Fruit fly (Drosophila melanogaster) whole organism, embryonic: Measurements from ENCODE around the gene Kdsr.
A peak's percentile ranks its signal among the peaks of the same experiment; 100 is the strongest.

Source experiments
- Adf1 ChIP-seq: fragments of 200-800 bp; sonication (Bioruptor generic); IDR thresholded peaks from 2 replicates; pipeline ENCODE4 v1.3.6; 2022; ENCODE audit warnings: missing biosample characterization, missing genetic modification characterization
- B-H1 ChIP-seq: fragments of 200-800 bp; sonication (Bioruptor generic); IDR thresholded peaks from 3 replicates; pipeline ENCODE4 v1.3.6; 2022; ENCODE audit warnings: missing biosample characterization, missing genetic modification characterization
- Blimp-1 ChIP-seq: fragments of 200-800 bp; sonication (Bioruptor generic); optimal IDR thresholded peaks from 3 replicates; lab custom pipeline; 2018; ENCODE audit warnings: missing biosample characterization, missing genetic modification characterization, mild to moderate bottlenecking, moderate library complexity, missing genetic modification reagents
- CG10979 ChIP-seq: fragments of 200-800 bp; sonication (Bioruptor generic); optimal IDR thresholded peaks from 2 replicates; lab custom pipeline; 2018; ENCODE audit warnings: missing biosample characterization, mild to moderate bottlenecking, missing genetic modification characterization, moderate library complexity
- CG11247 ChIP-seq: fragments of 200-800 bp; sonication (Bioruptor generic); IDR thresholded peaks from 2 replicates; pipeline ENCODE4 v1.3.6; 2022; ENCODE audit warnings: missing biosample characterization, missing genetic modification characterization
- CG12071 ChIP-seq: fragments of 200-800 bp; sonication (Bioruptor generic); optimal IDR thresholded peaks from 3 replicates; lab custom pipeline; 2018; ENCODE audit warnings: missing biosample characterization, mild to moderate bottlenecking, missing genetic modification characterization
- CG13123 ChIP-seq: fragments of 200-800 bp; sonication (Bioruptor generic); optimal IDR thresholded peaks from 2 replicates; lab custom pipeline; 2016; ENCODE audit warnings: missing biosample characterization, missing genetic modification characterization
- CG14014 ChIP-seq: fragments of 200-800 bp; sonication (Bioruptor generic); IDR thresholded peaks from 2 replicates; pipeline ENCODE4 v1.3.6; 2022; ENCODE audit warnings: missing biosample characterization, missing genetic modification characterization
- CG14050 ChIP-seq: fragments of 200-800 bp; sonication (Bioruptor generic); IDR thresholded peaks from 3 replicates; pipeline ENCODE4 v1.3.6; 2022; ENCODE audit warnings: missing biosample characterization, missing genetic modification characterization
- CG14667 ChIP-seq: fragments of 200-800 bp; sonication (Bioruptor generic); IDR thresholded peaks from 2 replicates; pipeline ENCODE4 v1.3.6; 2022; ENCODE audit warnings: missing biosample characterization, missing genetic modification characterization
- CG14965 ChIP-seq: fragments of 200-800 bp; sonication (Bioruptor generic); optimal IDR thresholded peaks from 2 replicates; lab custom pipeline; 2016; ENCODE audit warnings: missing biosample characterization, missing genetic modification characterization, borderline replicate concordance
- CG15073 ChIP-seq: fragments of 200-800 bp; sonication (Bioruptor generic); optimal IDR thresholded peaks from 2 replicates; lab custom pipeline; 2016; ENCODE audit warnings: missing biosample characterization, missing genetic modification characterization
- CG1529 ChIP-seq: fragments of 200-800 bp; sonication (Bioruptor generic); optimal IDR thresholded peaks from 3 replicates; lab custom pipeline; 2018; ENCODE audit warnings: missing biosample characterization, missing genetic modification characterization
- CG17361 ChIP-seq: fragments of 200-800 bp; sonication (Bioruptor generic); IDR thresholded peaks from 3 replicates; pipeline ENCODE4 v1.3.6; 2022; ENCODE audit warnings: missing biosample characterization, missing genetic modification characterization
- CG17829 ChIP-seq: fragments of 200-800 bp; optimal IDR thresholded peaks from 2 replicates; lab custom pipeline; 2019; ENCODE audit warnings: missing biosample characterization, mild to moderate bottlenecking, missing genetic modification characterization, moderate library complexity
- CG2889 ChIP-seq: fragments of 200-800 bp; sonication (Bioruptor generic); IDR thresholded peaks from 3 replicates; pipeline ENCODE4 v1.3.6; 2022; ENCODE audit warnings: missing biosample characterization, missing genetic modification characterization
- CG3065 ChIP-seq: fragments of 200-800 bp; sonication (Bioruptor generic); optimal IDR thresholded peaks from 2 replicates; lab custom pipeline; 2016; ENCODE audit warnings: missing biosample characterization, missing genetic modification characterization
- CG32532 ChIP-seq: fragments of 200-800 bp; sonication (Bioruptor generic); IDR thresholded peaks from 2 replicates; pipeline ENCODE4 v1.3.6; 2022; ENCODE audit warnings: missing biosample characterization, missing genetic modification characterization
- CG3847 ChIP-seq: fragments of 200-800 bp; sonication (Bioruptor generic); IDR thresholded peaks from 2 replicates; pipeline ENCODE4 v1.3.6; 2022; ENCODE audit warnings: missing biosample characterization, missing genetic modification characterization
- CG4820 ChIP-seq: fragments of 200-800 bp; sonication (Bioruptor generic); optimal IDR thresholded peaks from 3 replicates; lab custom pipeline; 2016; ENCODE audit warnings: missing biosample characterization, missing genetic modification characterization
- CG6254 ChIP-seq: fragments of 200-800 bp; sonication (Bioruptor generic); optimal IDR thresholded peaks from 3 replicates; lab custom pipeline; 2017; ENCODE audit warnings: mild to moderate bottlenecking, missing biosample characterization, missing genetic modification reagents, missing genetic modification characterization
- CG8290 ChIP-seq, 3 experiments: fragments of 200-800 bp; sonication (Bioruptor generic); optimal IDR thresholded peaks; 2 replicates each; lab custom pipeline; 2016 to 2019; ENCODE audit warnings: missing biosample characterization in 3 of 3, missing genetic modification characterization in 3 of 3, mild to moderate bottlenecking in 2 of 3, moderate library complexity in 1 of 3
- CG9609 ChIP-seq: fragments of 200-800 bp; sonication (Bioruptor generic); optimal IDR thresholded peaks from 3 replicates; lab custom pipeline; 2016; ENCODE audit warnings: missing biosample characterization, missing genetic modification characterization
- CkIIα-i1 ChIP-seq: fragments of 200-800 bp; sonication (Bioruptor generic); IDR thresholded peaks from 2 replicates; pipeline ENCODE4 v1.3.6; 2022; ENCODE audit warnings: missing biosample characterization, missing genetic modification characterization
- CrebB ChIP-seq: fragments of 200-800 bp; sonication (Bioruptor generic); optimal IDR thresholded peaks from 3 replicates; lab custom pipeline; 2018; ENCODE audit warnings: missing biosample characterization, mild to moderate bottlenecking, missing genetic modification characterization
- D19B ChIP-seq: fragments of 200-800 bp; sonication (Bioruptor generic); optimal IDR thresholded peaks from 2 replicates; lab custom pipeline; 2017; ENCODE audit warnings: missing biosample characterization, mild to moderate bottlenecking, missing genetic modification characterization
- Dref ChIP-seq: fragments of 200-800 bp; sonication (Bioruptor generic); IDR thresholded peaks from 2 replicates; pipeline ENCODE4 v1.3.6; 2022; ENCODE audit warnings: missing biosample characterization, missing genetic modification characterization
- ERR ChIP-seq: fragments of 200-800 bp; sonication (Bioruptor generic); optimal IDR thresholded peaks from 2 replicates; lab custom pipeline; 2016; ENCODE audit warnings: missing biosample characterization, missing genetic modification characterization
- Gug ChIP-seq: fragments of 200-800 bp; sonication (Bioruptor generic); IDR thresholded peaks from 4 replicates; pipeline ENCODE4 v1.3.6; 2022; ENCODE audit warnings: missing biosample characterization, missing genetic modification characterization
- HLH4C ChIP-seq: fragments of 200-800 bp; sonication (Bioruptor generic); IDR thresholded peaks from 3 replicates; pipeline ENCODE4 v1.3.6; 2022; ENCODE audit warnings: missing biosample characterization, missing genetic modification characterization; ENCODE audit not compliant: partially characterized antibody
- Hr39 ChIP-seq: fragments of >200 bp; optimal IDR thresholded peaks from 2 replicates; lab custom pipeline; 2017
- Hsf ChIP-seq: fragments of 200-800 bp; sonication (Bioruptor generic); optimal IDR thresholded peaks from 3 replicates; lab custom pipeline; 2016; ENCODE audit warnings: missing biosample characterization, missing genetic modification characterization
- MTF-1 ChIP-seq: fragments of 200-800 bp; sonication (Bioruptor generic); optimal IDR thresholded peaks from 2 replicates; lab custom pipeline; 2018; ENCODE audit warnings: missing biosample characterization, mild to moderate bottlenecking, missing genetic modification characterization, borderline replicate concordance
- Mes4 ChIP-seq: fragments of 200-800 bp; sonication (Bioruptor generic); optimal IDR thresholded peaks from 2 replicates; lab custom pipeline; 2016; ENCODE audit warnings: missing biosample characterization, missing genetic modification characterization
- Myb ChIP-seq: fragments of 200-800 bp; sonication (Bioruptor generic); optimal IDR thresholded peaks from 2 replicates; lab custom pipeline; 2016; ENCODE audit warnings: missing biosample characterization, missing genetic modification characterization
- NfI ChIP-seq: fragments of 200-800 bp; sonication (Bioruptor generic); optimal IDR thresholded peaks from 3 replicates; lab custom pipeline; 2018; ENCODE audit warnings: missing biosample characterization, mild to moderate bottlenecking, missing genetic modification characterization, moderate library complexity
- Pdp1 ChIP-seq, 2 experiments: fragments of 200-800 bp; sonication (Bioruptor generic); optimal IDR thresholded peaks; 3 replicates each; lab custom pipeline; 2016; ENCODE audit warnings: missing biosample characterization in 2 of 2, missing genetic modification characterization in 2 of 2, mild to moderate bottlenecking in 1 of 2, moderate library complexity in 1 of 2
- Taf1 ChIP-seq: fragments of 200-800 bp; sonication (Bioruptor generic); IDR thresholded peaks from 2 replicates; pipeline ENCODE4 v1.3.6; 2022; ENCODE audit warnings: missing biosample characterization, missing genetic modification characterization
- crc ChIP-seq: fragments of 200-800 bp; sonication (Bioruptor generic); optimal IDR thresholded peaks from 2 replicates; lab custom pipeline; 2016; ENCODE audit warnings: missing biosample characterization, missing genetic modification characterization
- croc ChIP-seq: fragments of 200-800 bp; sonication (Bioruptor generic); conservative IDR thresholded peaks from 3 replicates; pipeline ENCODE4 v1.3.6; 2022; ENCODE audit warnings: missing biosample characterization, missing genetic modification characterization
- gt ChIP-seq: fragments of 200-800 bp; sonication (Bioruptor generic); IDR thresholded peaks from 2 replicates; pipeline ENCODE4 v1.3.6; 2022; ENCODE audit warnings: missing biosample characterization, missing genetic modification characterization
- hkb ChIP-seq, 2 experiments: fragments of 200-800 bp in 1 of 2; fragments of >200 bp in 1 of 2; sonication (Bioruptor generic) in 1 of 2; IDR thresholded peaks in 1 of 2; optimal IDR thresholded peaks in 1 of 2; 2 replicates each; pipeline versions ENCODE4 v1.3.6 to Lab custom; 2017 to 2022; ENCODE audit warnings: missing biosample characterization in 1 of 2, missing genetic modification characterization in 1 of 2
- lbe ChIP-seq: fragments of 200-800 bp; sonication (Bioruptor generic); optimal IDR thresholded peaks from 2 replicates; lab custom pipeline; 2016; ENCODE audit warnings: missing biosample characterization, mild to moderate bottlenecking, missing genetic modification characterization
- mam ChIP-seq: fragments of 200-800 bp; sonication (Bioruptor generic); optimal IDR thresholded peaks from 3 replicates; lab custom pipeline; 2016; ENCODE audit warnings: missing biosample characterization, missing genetic modification characterization
- org-1 ChIP-seq: fragments of 200-800 bp; sonication (Bioruptor generic); optimal IDR thresholded peaks from 2 replicates; lab custom pipeline; 2017; ENCODE audit warnings: missing biosample characterization, missing genetic modification characterization
- prd ChIP-seq, 3 experiments: fragments of >200 bp in 2 of 3; fragments of 200-800 bp in 1 of 3; sonication (Bioruptor generic) in 1 of 3; optimal IDR thresholded peaks in 2 of 3; IDR thresholded peaks in 1 of 3; 2 replicates in 2 of 3; 3 replicates in 1 of 3; pipeline versions ENCODE4 v1.3.6 to Lab custom; 2017 to 2022; ENCODE audit warnings: missing biosample characterization in 1 of 3, missing genetic modification characterization in 1 of 3
- pum ChIP-seq: fragments of 200-800 bp; sonication (Bioruptor generic); optimal IDR thresholded peaks from 2 replicates; lab custom pipeline; 2016; ENCODE audit warnings: missing biosample characterization, missing genetic modification characterization
- scrt ChIP-seq: fragments of 200-800 bp; sonication (Bioruptor generic); optimal IDR thresholded peaks from 2 replicates; lab custom pipeline; 2018; ENCODE audit warnings: missing biosample characterization, mild to moderate bottlenecking, missing genetic modification characterization, moderate library complexity
- so ChIP-seq: fragments of 200-800 bp; sonication (Bioruptor generic); IDR thresholded peaks from 3 replicates; pipeline ENCODE4 v1.3.6; 2022; ENCODE audit warnings: missing biosample characterization, missing genetic modification characterization
- zfh1 ChIP-seq: fragments of 200-800 bp; sonication (Bioruptor generic); IDR thresholded peaks from 3 replicates; pipeline ENCODE4 v1.3.6; 2022; ENCODE audit warnings: missing biosample characterization, missing genetic modification characterization

The Kdsr gene

dm6 chr3R:25265589-25266201, 3.4 kb upstream of the Kdsr start, which contains the start of the genes GlnRS and RIOK2 (continued):
- peak; percentile 16 for TF ChIP-seq CG9609 (GFP tag; lab: Kevin White, UChicago)
- TF ChIP-seq CG14965 (GFP tag; lab: Kevin White, UChicago), result no peak
- TF ChIP-seq Taf1 (GFP tag; lab: Robert Waterston, UW), result no peak
- no peak for TF ChIP-seq CG14667 (GFP tag; lab: Robert Waterston, UW)
- peak; percentile 35 for TF ChIP-seq Hsf
- TF ChIP-seq CG14050 (GFP tag; lab: Robert Waterston, UW), result no peak
- no peak for TF ChIP-seq CG15073 (GFP tag; lab: Kevin White, UChicago)
- no peak for TF ChIP-seq D19B (GFP tag; lab: Kevin White, UChicago)
- TF ChIP-seq CrebB (tag; lab: Kevin White, UChicago), result peak; percentile 11
- TF ChIP-seq crc (GFP tag; lab: Kevin White, UChicago), result no peak
- no peak for TF ChIP-seq CG12071 (GFP tag; lab: Kevin White, UChicago)
- peak; percentile 88 for TF ChIP-seq Dref
- TF ChIP-seq croc (GFP tag; lab: Robert Waterston, UW), result no peak; the same call in 2 of the 3 replicates
- no peak for TF ChIP-seq pum (GFP tag; lab: Kevin White, UChicago)
- TF ChIP-seq CG1529 (GFP tag; lab: Kevin White, UChicago), result no peak
- no peak for TF ChIP-seq lbe (GFP tag; lab: Kevin White, UChicago)
- no peak for TF ChIP-seq CG8290 (GFP tag; optimal IDR thresholded peaks at IDR 0.05; lab: Kevin White, UChicago)
- no peak for TF ChIP-seq CG8290 (tag; optimal IDR thresholded peaks at IDR 0.05; lab: Kevin White, UChicago)
- no peak for TF ChIP-seq mam (GFP tag; lab: Kevin White, UChicago)
- TF ChIP-seq CG4820, result no peak
- TF ChIP-seq Myb, result peak; percentile 60
- TF ChIP-seq CG3065, result no peak
- no peak for TF ChIP-seq Mes4
- TF ChIP-seq MTF-1 (GFP tag; lab: Kevin White, UChicago), result no peak
- TF ChIP-seq CG13123, result no peak
- no peak for TF ChIP-seq zfh1 (GFP tag; lab: Robert Waterston, UW)
- TF ChIP-seq Adf1 (GFP tag; lab: Robert Waterston, UW), result no peak
- TF ChIP-seq prd (optimal IDR thresholded peaks at IDR 0.05; lab: Kevin White, UChicago), result no peak
- TF ChIP-seq prd (GFP tag; IDR thresholded peaks at IDR 0.05; lab: Robert Waterston, UW), result no peak
- no peak for TF ChIP-seq CG6254
- TF ChIP-seq CG17829, result peak; percentile 59
- TF ChIP-seq CG32532 (GFP tag; lab: Robert Waterston, UW), result no peak
- TF ChIP-seq Gug (GFP tag; lab: Robert Waterston, UW), result no peak
- TF ChIP-seq so (GFP tag; lab: Robert Waterston, UW), result no peak
- no peak for TF ChIP-seq hkb (optimal IDR thresholded peaks at IDR 0.05; lab: Kevin White, UChicago)
- no peak for TF ChIP-seq hkb (GFP tag; IDR thresholded peaks at IDR 0.05; lab: Robert Waterston, UW)
- TF ChIP-seq CG2889 (GFP tag; lab: Robert Waterston, UW), result no peak
- TF ChIP-seq ERR, result peak; percentile 35
- no peak for TF ChIP-seq org-1 (GFP tag; lab: Kevin White, UChicago)
- no peak for TF ChIP-seq gt (GFP tag; lab: Robert Waterston, UW)
- peak; percentile 1 for TF ChIP-seq CG10979 (tag; lab: Kevin White, UChicago)
- no peak for TF ChIP-seq CG11247 (GFP tag; lab: Robert Waterston, UW)
- no peak for TF ChIP-seq CkIIα-i1 (GFP tag; lab: Robert Waterston, UW)
- no peak for TF ChIP-seq Blimp-1 (GFP tag; lab: Kevin White, UChicago)
- no peak for TF ChIP-seq Hr39
- TF ChIP-seq scrt (GFP tag; lab: Kevin White, UChicago), result peak; percentile 95
- TF ChIP-seq HLH4C (GFP tag; lab: Robert Waterston, UW), result peak; percentile 92
- TF ChIP-seq B-H1, result no peak
- no peak for TF ChIP-seq Pdp1 (GFP tag; optimal IDR thresholded peaks at IDR 0.05; lab: Kevin White, UChicago)
- TF ChIP-seq CG3847, result peak; percentile 45; the same call in 1 of the 2 replicates
- TF ChIP-seq NfI (GFP tag; lab: Kevin White, UChicago), result no peak
- TF ChIP-seq CG14014 (GFP tag; lab: Robert Waterston, UW), result no peak
- TF ChIP-seq CG17361 (GFP tag; lab: Robert Waterston, UW), result no peak
